Fruit fly (Drosophila melanogaster) whole organism, embryonic: ENCODE measurements around the gene ea.

Experiments
- ATbp ChIP-seq: fragments of 200-800 bp; sonication (Bioruptor generic); optimal IDR thresholded peaks from 2 replicates; lab custom pipeline; 2017; ENCODE audit warnings: missing biosample characterization, mild to moderate bottlenecking, missing genetic modification characterization, missing genetic modification reagents
- Aef1 ChIP-seq: fragments of 200-800 bp; sonication (Bioruptor generic); IDR thresholded peaks from 3 replicates; pipeline ENCODE4 v1.3.6; 2022; ENCODE audit warnings: missing biosample characterization, missing genetic modification characterization
- B-H2 ChIP-seq: fragments of 200-800 bp; sonication (Bioruptor generic); optimal IDR thresholded peaks from 2 replicates; lab custom pipeline; 2018; ENCODE audit warnings: missing biosample characterization, mild to moderate bottlenecking, missing genetic modification characterization
- BEAF-32 ChIP-seq: fragments of 200-800 bp; sonication (Bioruptor generic); optimal IDR thresholded peaks from 3 replicates; lab custom pipeline; 2017; ENCODE audit warnings: missing biosample characterization, missing genetic modification characterization, mild to moderate bottlenecking, moderate library complexity, missing genetic modification reagents
- CG13123 ChIP-seq: fragments of 200-800 bp; sonication (Bioruptor generic); optimal IDR thresholded peaks from 2 replicates; lab custom pipeline; 2016; ENCODE audit warnings: missing biosample characterization, missing genetic modification characterization
- CG13287 ChIP-seq: fragments of 200-800 bp; sonication (Bioruptor generic); IDR thresholded peaks from 2 replicates; pipeline ENCODE4 v1.3.6; 2022; ENCODE audit warnings: missing biosample characterization, missing genetic modification characterization; ENCODE audit not compliant: partially characterized antibody
- CG15269 ChIP-seq: fragments of 200-800 bp; sonication (Bioruptor generic); optimal IDR thresholded peaks from 2 replicates; lab custom pipeline; 2018; ENCODE audit warnings: missing biosample characterization, mild to moderate bottlenecking, missing genetic modification characterization, moderate library complexity
- CG1529 ChIP-seq: fragments of 200-800 bp; sonication (Bioruptor generic); optimal IDR thresholded peaks from 3 replicates; lab custom pipeline; 2018; ENCODE audit warnings: missing biosample characterization, missing genetic modification characterization
- CG15601 ChIP-seq: fragments of 200-800 bp; sonication (Bioruptor generic); optimal IDR thresholded peaks from 3 replicates; lab custom pipeline; 2019; ENCODE audit warnings: missing biosample characterization, mild to moderate bottlenecking, missing genetic modification characterization, moderate library complexity
- CG1603 ChIP-seq: fragments of 200-800 bp; sonication (Bioruptor generic); optimal IDR thresholded peaks from 2 replicates; lab custom pipeline; 2019; ENCODE audit warnings: missing biosample characterization, mild to moderate bottlenecking, missing genetic modification characterization, moderate library complexity
- CG18764 ChIP-seq: fragments of 200-800 bp; sonication (Bioruptor generic); optimal IDR thresholded peaks from 3 replicates; lab custom pipeline; 2016; ENCODE audit warnings: missing biosample characterization, missing genetic modification characterization
- CG34376 ChIP-seq: fragments of 200-800 bp; sonication (Bioruptor generic); optimal IDR thresholded peaks from 2 replicates; lab custom pipeline; 2018; ENCODE audit warnings: missing biosample characterization, mild to moderate bottlenecking, missing genetic modification characterization
- CG3838 ChIP-seq: fragments of 200-800 bp; sonication (Bioruptor generic); optimal IDR thresholded peaks from 3 replicates; lab custom pipeline; 2016; ENCODE audit warnings: missing biosample characterization, missing genetic modification characterization
- CG4424 ChIP-seq: fragments of 200-800 bp; sonication (Bioruptor generic); optimal IDR thresholded peaks from 3 replicates; lab custom pipeline; 2016; ENCODE audit warnings: missing biosample characterization, missing genetic modification characterization
- CG4707 ChIP-seq: fragments of 200-800 bp; sonication (Bioruptor generic); optimal IDR thresholded peaks from 2 replicates; lab custom pipeline; 2018; ENCODE audit warnings: missing biosample characterization, mild to moderate bottlenecking, missing genetic modification characterization, moderate library complexity
- CG7839 ChIP-seq: fragments of 200-800 bp; sonication (Bioruptor generic); optimal IDR thresholded peaks from 3 replicates; lab custom pipeline; 2018; ENCODE audit warnings: missing biosample characterization, mild to moderate bottlenecking, missing genetic modification characterization, moderate library complexity
- CG8388 ChIP-seq: fragments of 200-800 bp; sonication (Bioruptor generic); optimal IDR thresholded peaks from 2 replicates; lab custom pipeline; 2019; ENCODE audit warnings: missing biosample characterization, mild to moderate bottlenecking, missing genetic modification characterization, moderate library complexity
- CG8478 ChIP-seq: fragments of >200 bp; optimal IDR thresholded peaks from 2 replicates; lab custom pipeline; 2018
- CG8944 ChIP-seq: fragments of 200-800 bp; sonication (Bioruptor generic); optimal IDR thresholded peaks from 3 replicates; lab custom pipeline; 2016; ENCODE audit warnings: missing biosample characterization, missing genetic modification characterization
- CTCF ChIP-seq: fragments of 200-800 bp; sonication (Bioruptor generic); optimal IDR thresholded peaks from 2 replicates; lab custom pipeline; 2017; ENCODE audit warnings: missing biosample characterization, mild to moderate bottlenecking, missing genetic modification characterization, moderate library complexity
- Dek ChIP-seq: fragments of 200-800 bp; sonication (Bioruptor generic); optimal IDR thresholded peaks from 3 replicates; lab custom pipeline; 2019; ENCODE audit warnings: missing biosample characterization, mild to moderate bottlenecking, missing genetic modification characterization, moderate library complexity
- Dfd ChIP-seq, 2 experiments: fragments of >200 bp; optimal IDR thresholded peaks; 2 replicates each; lab custom pipeline; 2017; ENCODE audit warnings: missing biosample characterization in 2 of 2, missing genetic modification characterization in 2 of 2
- E2f1 ChIP-seq: fragments of 200-800 bp; sonication (Bioruptor generic); IDR thresholded peaks from 2 replicates; pipeline ENCODE4 v1.3.6; 2022; ENCODE audit warnings: missing biosample characterization, missing genetic modification characterization
- E2f2 ChIP-seq: fragments of 200-800 bp; sonication (Bioruptor generic); IDR thresholded peaks from 2 replicates; pipeline ENCODE4 v1.3.6; 2022; ENCODE audit warnings: missing biosample characterization, missing genetic modification characterization
- HLH3B ChIP-seq: fragments of 200-800 bp; sonication (Bioruptor generic); IDR thresholded peaks from 2 replicates; pipeline ENCODE4 v1.3.6; 2022; ENCODE audit warnings: missing biosample characterization, missing genetic modification characterization
- MBD-R2 ChIP-seq: fragments of 200-800 bp; sonication (Bioruptor generic); IDR thresholded peaks from 2 replicates; pipeline ENCODE4 v1.3.6; 2022; ENCODE audit warnings: missing biosample characterization, missing genetic modification characterization
- Max ChIP-seq: fragments of 200-800 bp; sonication (Bioruptor generic); optimal IDR thresholded peaks from 2 replicates; lab custom pipeline; 2016; ENCODE audit warnings: missing biosample characterization, mild to moderate bottlenecking, missing genetic modification characterization
- Mes4 ChIP-seq: fragments of 200-800 bp; sonication (Bioruptor generic); optimal IDR thresholded peaks from 2 replicates; lab custom pipeline; 2016; ENCODE audit warnings: missing biosample characterization, missing genetic modification characterization
- NFAT ChIP-seq: fragments of 200-800 bp; sonication (Bioruptor generic); IDR thresholded peaks from 2 replicates; pipeline ENCODE4 v1.3.6; 2022; ENCODE audit warnings: missing biosample characterization, missing genetic modification characterization
- Opbp ChIP-seq: fragments of 200-800 bp; sonication (Bioruptor generic); IDR thresholded peaks from 3 replicates; pipeline ENCODE4 v1.3.6; 2022; ENCODE audit warnings: missing biosample characterization, missing genetic modification characterization; ENCODE audit not compliant: partially characterized antibody
- Poxn ChIP-seq: fragments of 200-800 bp; sonication (Bioruptor generic); IDR thresholded peaks from 2 replicates; pipeline ENCODE4 v1.3.6; 2022; ENCODE audit warnings: missing biosample characterization, missing genetic modification characterization
- YL-1 ChIP-seq: fragments of 200-800 bp; sonication (Bioruptor generic); optimal IDR thresholded peaks from 3 replicates; lab custom pipeline; 2017; ENCODE audit warnings: missing biosample characterization, mild to moderate bottlenecking, missing genetic modification characterization
- croc ChIP-seq: fragments of 200-800 bp; sonication (Bioruptor generic); conservative IDR thresholded peaks from 3 replicates; pipeline ENCODE4 v1.3.6; 2022; ENCODE audit warnings: missing biosample characterization, missing genetic modification characterization
- grau ChIP-seq: fragments of 200-800 bp; optimal IDR thresholded peaks from 3 replicates; lab custom pipeline; 2019; ENCODE audit warnings: missing biosample characterization, mild to moderate bottlenecking, missing genetic modification characterization, moderate library complexity
- gt ChIP-seq: fragments of 200-800 bp; sonication (Bioruptor generic); IDR thresholded peaks from 2 replicates; pipeline ENCODE4 v1.3.6; 2022; ENCODE audit warnings: missing biosample characterization, missing genetic modification characterization
- inv ChIP-seq: fragments of 200-800 bp; sonication (Bioruptor generic); IDR thresholded peaks from 2 replicates; pipeline ENCODE4 v1.3.6; 2022; ENCODE audit warnings: missing biosample characterization, missing genetic modification characterization; ENCODE audit not compliant: partially characterized antibody
- jigr1 ChIP-seq: fragments of 200-800 bp; sonication (Bioruptor generic); IDR thresholded peaks from 3 replicates; pipeline ENCODE4 v1.3.6; 2022; ENCODE audit warnings: missing biosample characterization, missing genetic modification characterization
- kah ChIP-seq: fragments of 200-800 bp; sonication (Bioruptor generic); optimal IDR thresholded peaks from 2 replicates; lab custom pipeline; 2018; ENCODE audit warnings: missing biosample characterization, mild to moderate bottlenecking, missing genetic modification characterization
- lbe ChIP-seq: fragments of 200-800 bp; sonication (Bioruptor generic); optimal IDR thresholded peaks from 2 replicates; lab custom pipeline; 2016; ENCODE audit warnings: missing biosample characterization, mild to moderate bottlenecking, missing genetic modification characterization
- luna ChIP-seq: fragments of 200-800 bp; sonication (Bioruptor generic); optimal IDR thresholded peaks from 2 replicates; lab custom pipeline; 2016; ENCODE audit warnings: missing biosample characterization, missing genetic modification characterization
- mld ChIP-seq: fragments of 200-800 bp; sonication (Bioruptor generic); IDR thresholded peaks from 3 replicates; pipeline ENCODE4 v1.3.6; 2022; ENCODE audit warnings: missing biosample characterization, missing genetic modification characterization; ENCODE audit not compliant: partially characterized antibody
- onecut ChIP-seq: fragments of 200-800 bp; sonication (Bioruptor generic); IDR thresholded peaks from 2 replicates; pipeline ENCODE4 v1.3.6; 2022; ENCODE audit warnings: missing biosample characterization, missing genetic modification characterization
- pho ChIP-seq: fragments of 200-800 bp; sonication (Bioruptor generic); optimal IDR thresholded peaks from 2 replicates; lab custom pipeline; 2016; ENCODE audit warnings: missing biosample characterization, missing genetic modification characterization
- ranshi ChIP-seq: fragments of 200-800 bp; sonication (Bioruptor generic); IDR thresholded peaks from 2 replicates; pipeline ENCODE4 v1.3.6; 2022; ENCODE audit warnings: missing biosample characterization, missing genetic modification characterization
- run ChIP-seq: fragments of 200-800 bp; sonication (Bioruptor generic); optimal IDR thresholded peaks from 3 replicates; lab custom pipeline; 2018; ENCODE audit warnings: missing biosample characterization, mild to moderate bottlenecking, missing genetic modification characterization
- sqz ChIP-seq: fragments of 200-800 bp; sonication (Bioruptor generic); optimal IDR thresholded peaks from 3 replicates; lab custom pipeline; 2018; ENCODE audit warnings: missing biosample characterization, mild to moderate bottlenecking, missing genetic modification characterization
- tio ChIP-seq: fragments of 200-800 bp; sonication (Bioruptor generic); optimal IDR thresholded peaks from 2 replicates; lab custom pipeline; 2017; ENCODE audit warnings: missing biosample characterization, missing genetic modification characterization, inconsistent platforms
- toy ChIP-seq: fragments of 200-800 bp; sonication (Bioruptor generic); IDR thresholded peaks from 2 replicates; pipeline ENCODE4 v1.3.6; 2022; ENCODE audit warnings: missing biosample characterization, missing genetic modification characterization
- tx ChIP-seq: fragments of 200-800 bp; sonication (Bioruptor generic); optimal IDR thresholded peaks from 2 replicates; lab custom pipeline; 2016; ENCODE audit warnings: missing biosample characterization, missing genetic modification characterization
- unc-4 ChIP-seq: fragments of 200-800 bp; sonication (Bioruptor generic); IDR thresholded peaks from 2 replicates; pipeline ENCODE4 v1.3.6; 2022; ENCODE audit warnings: missing biosample characterization, missing genetic modification characterization; ENCODE audit not compliant: partially characterized antibody
- vvl ChIP-seq: fragments of 200-800 bp; sonication (Bioruptor generic); IDR thresholded peaks from 2 replicates; pipeline ENCODE4 v1.3.6; 2022; ENCODE audit warnings: missing biosample characterization, missing genetic modification characterization
- zfh1 ChIP-seq: fragments of 200-800 bp; sonication (Bioruptor generic); IDR thresholded peaks from 3 replicates; pipeline ENCODE4 v1.3.6; 2022; ENCODE audit warnings: missing biosample characterization, missing genetic modification characterization

The ea gene

DNA sequence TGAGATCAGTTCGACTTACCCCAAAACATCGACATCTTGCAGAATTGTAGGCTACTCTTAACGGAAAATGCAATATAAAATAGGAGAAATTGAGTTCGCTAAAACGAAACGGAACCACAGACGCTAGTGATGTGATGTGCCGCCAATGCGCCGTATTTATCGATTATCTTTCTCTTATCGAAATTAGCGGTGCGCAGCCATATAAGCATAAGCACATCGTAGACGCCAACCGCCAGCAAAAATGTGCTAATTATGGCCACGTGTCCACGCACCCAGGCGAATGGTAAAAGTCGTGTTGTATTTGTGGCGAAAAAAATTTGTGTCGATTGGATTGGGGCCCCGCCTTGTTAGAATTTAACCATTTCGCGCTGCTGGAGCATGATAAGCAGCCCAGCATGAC lies 4.5 kb downstream of the ea start, which contains the start of the genes Fkbp39 and Cyfip (continued):
- TF ChIP-seq zfh1 (GFP tag; lab: Robert Waterston, UW), result no peak
- peak; percentile 98 for TF ChIP-seq YL-1
- TF ChIP-seq CG18764 (GFP tag; lab: Kevin White, UChicago), result no peak
- peak; percentile 38 for TF ChIP-seq CG8944 (GFP tag; lab: Kevin White, UChicago)
- TF ChIP-seq Opbp (GFP tag; lab: Robert Waterston, UW), result peak; percentile 83
- TF ChIP-seq lbe (GFP tag; lab: Kevin White, UChicago), result no peak
- no peak; the same call in 1 of the 2 replicates for TF ChIP-seq ranshi (GFP tag; lab: Robert Waterston, UW)
- no peak; the same call in 1 of the 2 replicates for TF ChIP-seq E2f1 (GFP tag; lab: Robert Waterston, UW)
- TF ChIP-seq mld, result peak; percentile 40; the same call in 1 of the 3 replicates
- no peak for TF ChIP-seq CG1529 (GFP tag; lab: Kevin White, UChicago)
- TF ChIP-seq BEAF-32, result peak; percentile 82
- no peak for TF ChIP-seq run (tag; lab: Kevin White, UChicago)
- TF ChIP-seq unc-4 (GFP tag; lab: Robert Waterston, UW), result peak; percentile 77
- TF ChIP-seq MBD-R2 (GFP tag; lab: Robert Waterston, UW), result peak; percentile 98
- no peak for TF ChIP-seq ATbp (GFP tag; lab: Kevin White, UChicago)
- no peak for TF ChIP-seq CG4424 (GFP tag; lab: Kevin White, UChicago)
- TF ChIP-seq B-H2, result peak; percentile 77
- TF ChIP-seq onecut (GFP tag; lab: Robert Waterston, UW), result peak; percentile 46
- peak; percentile 59 for TF ChIP-seq tx (GFP tag; lab: Kevin White, UChicago)
- TF ChIP-seq CG8478 (lab: Kevin White, UChicago), result no peak
- no peak for TF ChIP-seq CG15269 (tag; lab: Kevin White, UChicago)
- TF ChIP-seq jigr1, result no peak
- peak; percentile 52 for TF ChIP-seq Mes4 (GFP tag; lab: Kevin White, UChicago)
- peak; percentile 41; the same call in 1 of the 2 replicates for TF ChIP-seq NFAT
- peak; percentile 53 for TF ChIP-seq CG15601
- peak; percentile 59 for TF ChIP-seq inv (GFP tag; lab: Robert Waterston, UW)
- no peak for TF ChIP-seq sqz
- TF ChIP-seq Dfd (GFP tag; optimal IDR thresholded peaks at IDR 0.05; lab: Kevin White, UChicago), result no peak
- TF ChIP-seq E2f2 (GFP tag; lab: Robert Waterston, UW), result peak; percentile 78
- peak; percentile 54 for TF ChIP-seq Max
- TF ChIP-seq CG8388 (GFP tag; lab: Kevin White, UChicago), result no peak
- peak; percentile 85 for TF ChIP-seq CG13287 (GFP tag; lab: Robert Waterston, UW)
- no peak for TF ChIP-seq CG13123 (GFP tag; lab: Kevin White, UChicago)
- no peak for TF ChIP-seq CG3838 (GFP tag; lab: Kevin White, UChicago)
- TF ChIP-seq gt (GFP tag; lab: Robert Waterston, UW), result no peak
- TF ChIP-seq HLH3B, result no peak
- TF ChIP-seq kah, result peak; percentile 35
- peak; percentile 83 for TF ChIP-seq Aef1 (GFP tag; lab: Robert Waterston, UW)
- no peak for TF ChIP-seq croc
- no peak for TF ChIP-seq CG7839 (tag; lab: Kevin White, UChicago)
- TF ChIP-seq CG34376 (GFP tag; lab: Kevin White, UChicago), result peak; percentile 15
- peak; percentile 7 for TF ChIP-seq luna
- TF ChIP-seq vvl (GFP tag; lab: Robert Waterston, UW), result peak; percentile 66; the same call in 1 of the 2 replicates
- peak; percentile 34 for TF ChIP-seq CTCF (GFP tag; lab: Kevin White, UChicago)
- TF ChIP-seq Dek (tag; lab: Kevin White, UChicago), result peak; percentile 30
- no peak for TF ChIP-seq Poxn
- TF ChIP-seq toy (GFP tag; lab: Robert Waterston, UW), result no peak
- TF ChIP-seq CG1603 (tag; lab: Kevin White, UChicago), result peak; percentile 93
- TF ChIP-seq CG4707, result no peak
- no peak for TF ChIP-seq tio
- peak; percentile 48 for TF ChIP-seq grau (tag; lab: Kevin White, UChicago)
- peak; percentile 69 for TF ChIP-seq pho (GFP tag; lab: Kevin White, UChicago)
